Fruit fly (Drosophila melanogaster): ENCODE data around the gene Sfp24Bd.

Gene Sfp24Bd

DNA sequence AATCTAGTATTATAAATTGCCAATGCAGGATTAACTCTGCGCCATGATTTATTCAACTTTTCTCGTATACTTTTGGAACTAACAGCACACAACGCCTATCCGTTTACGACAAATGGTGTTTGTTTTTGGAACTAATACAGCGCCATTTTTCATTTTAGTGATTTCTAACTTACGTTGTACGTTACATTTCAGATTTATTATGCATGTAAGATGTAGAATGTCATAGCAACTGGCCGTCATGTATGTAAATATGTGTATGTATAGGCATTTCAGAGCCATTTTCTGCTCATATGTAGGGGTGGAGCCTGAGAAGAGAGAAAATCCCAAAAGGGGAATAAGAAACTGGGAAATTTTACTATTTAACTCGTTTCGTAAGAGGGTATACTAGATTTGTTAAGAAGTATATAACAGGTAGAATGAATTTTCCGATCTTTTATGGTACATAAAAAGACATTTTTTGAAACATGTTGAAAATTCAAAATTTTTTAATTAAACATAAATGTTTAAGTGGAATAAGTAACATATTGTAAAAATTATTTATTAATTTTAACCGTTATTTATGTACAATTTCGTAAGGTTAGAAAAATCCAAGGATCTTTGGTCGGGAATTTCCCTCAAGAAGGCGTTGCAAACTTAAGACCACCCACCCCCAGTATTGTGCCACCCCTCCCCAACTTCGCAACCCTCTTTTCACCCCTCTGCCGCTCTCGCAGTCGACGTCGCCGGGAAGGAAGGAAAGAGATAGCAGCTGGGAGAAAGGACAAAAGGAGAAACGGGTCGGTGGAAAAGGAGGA lies 11.4 kb downstream of the Sfp24Bd start (continued):
- TF ChIP-seq Tbp (GFP tag; optimal IDR thresholded peaks at IDR 0.05): no peak
- TF ChIP-seq Lhr (GFP tag; optimal IDR thresholded peaks at IDR 0.05): peak; percentile 80
- peak; percentile 43 to 71 for TF ChIP-seq dpn (GFP tag; optimal IDR thresholded peaks at IDR 0.05)
- TF ChIP-seq prd (optimal IDR thresholded peaks at IDR 0.05): no peak
- TF ChIP-seq prd (GFP tag; IDR thresholded peaks at IDR 0.05): peak; percentile 72
- peak; percentile 53 for TF ChIP-seq Ptx1 (GFP tag; IDR thresholded peaks at IDR 0.05)
- peak; percentile 66 for TF ChIP-seq CG4424 (GFP tag; optimal IDR thresholded peaks at IDR 0.05)
- no peak for TF ChIP-seq CG11696 (GFP tag; IDR thresholded peaks at IDR 0.05)
- peak; percentile 45 for TF ChIP-seq CG17912 (GFP tag; optimal IDR thresholded peaks at IDR 0.05)
- peak; percentile 64 for TF ChIP-seq ara (GFP tag; IDR thresholded peaks at IDR 0.05)
- TF ChIP-seq esg (GFP tag; conservative IDR thresholded peaks at IDR 0.05): no peak
- peak; percentile 34 for TF ChIP-seq Elba2 (GFP tag; optimal IDR thresholded peaks at IDR 0.05)
- TF ChIP-seq grn (GFP tag; optimal IDR thresholded peaks at IDR 0.05): peak; percentile 1
- TF ChIP-seq CG2116 (GFP tag; optimal IDR thresholded peaks at IDR 0.05): no peak
- peak; percentile 59 for TF ChIP-seq NfI (GFP tag; optimal IDR thresholded peaks at IDR 0.05)
- TF ChIP-seq vnd (GFP tag; IDR thresholded peaks at IDR 0.05; ENCODE audit: partially characterized antibody): no peak
- peak; percentile 71; the same call in 2 of the 3 replicates for TF ChIP-seq ase (GFP tag; IDR thresholded peaks at IDR 0.05)
- TF ChIP-seq Sin3A (optimal IDR thresholded peaks at IDR 0.05): no peak
- TF ChIP-seq CG31441 (GFP tag; IDR thresholded peaks at IDR 0.05): peak; percentile 8; the same call in 1 of the 2 replicates
- TF ChIP-seq CG34224 (GFP tag; IDR thresholded peaks at IDR 0.05; ENCODE audit: partially characterized antibody): no peak
- TF ChIP-seq mam (GFP tag; optimal IDR thresholded peaks at IDR 0.05): peak; percentile 30
- TF ChIP-seq HmgZ (tag; optimal IDR thresholded peaks at IDR 0.05): peak; percentile 92
- no peak for TF ChIP-seq ATbp (GFP tag; optimal IDR thresholded peaks at IDR 0.05)
- TF ChIP-seq gro (GFP tag; optimal IDR thresholded peaks at IDR 0.05): peak; percentile 14
- TF ChIP-seq p53 (GFP tag; optimal IDR thresholded peaks at IDR 0.05): peak; percentile 51
- peak; percentile 83; the same call in 1 of the 2 replicates for TF ChIP-seq amos (GFP tag; IDR thresholded peaks at IDR 0.05; ENCODE audit: partially characterized antibody)
- peak in 1 of 2 experiments; percentile 64 for TF ChIP-seq chif (GFP tag; optimal IDR thresholded peaks at IDR 0.05)
- TF ChIP-seq so (GFP tag; IDR thresholded peaks at IDR 0.05): no peak; the same call in 2 of the 3 replicates
- peak; percentile 64 for TF ChIP-seq Ets97D (GFP tag; optimal IDR thresholded peaks at IDR 0.05)
- TF ChIP-seq wdn (GFP tag; IDR thresholded peaks at IDR 0.05): no peak
- TF ChIP-seq CG15514 (GFP tag; optimal IDR thresholded peaks at IDR 0.05): peak; percentile 38
- TF ChIP-seq CG11398 (GFP tag; optimal IDR thresholded peaks at IDR 0.05): no peak
- peak; percentile 18 for TF ChIP-seq gcm2 (GFP tag; optimal IDR thresholded peaks at IDR 0.05)
- peak; percentile 67 for TF ChIP-seq CG4854 (GFP tag; optimal IDR thresholded peaks at IDR 0.05)
- peak; percentile 34; the same call in 1 of the 3 replicates for TF ChIP-seq croc (GFP tag; conservative IDR thresholded peaks at IDR 0.05)
- TF ChIP-seq fd3F (GFP tag; optimal IDR thresholded peaks at IDR 0.05): no peak
- no peak for TF ChIP-seq CG17568 (GFP tag; optimal IDR thresholded peaks at IDR 0.05)
- no peak for TF ChIP-seq CG7928 (GFP tag; optimal IDR thresholded peaks at IDR 0.05)
- TF ChIP-seq Xrp1 (GFP tag; IDR thresholded peaks at IDR 0.05): no peak; the same call in 1 of the 2 replicates
- TF ChIP-seq Atf6 (GFP tag; IDR thresholded peaks at IDR 0.05): no peak
- peak; percentile 38 for TF ChIP-seq oc (tag; optimal IDR thresholded peaks at IDR 0.05)
- TF ChIP-seq Doc2 (GFP tag; IDR thresholded peaks at IDR 0.05): no peak
- TF ChIP-seq Atf3 (GFP tag; optimal IDR thresholded peaks at IDR 0.05): no peak
- TF ChIP-seq NFAT (GFP tag; IDR thresholded peaks at IDR 0.05): peak; percentile 48; the same call in 1 of the 2 replicates
- TF ChIP-seq CG3407 (GFP tag; optimal IDR thresholded peaks at IDR 0.05): no peak
- TF ChIP-seq inv (GFP tag; IDR thresholded peaks at IDR 0.05; ENCODE audit: partially characterized antibody): no peak; the same call in 1 of the 2 replicates
- TF ChIP-seq Aef1 (GFP tag; IDR thresholded peaks at IDR 0.05): peak; percentile 41; the same call in 1 of the 3 replicates
- peak; percentile 35 for TF ChIP-seq Dad (GFP tag; optimal IDR thresholded peaks at IDR 0.05)
- no peak for TF ChIP-seq CG7372 (GFP tag; IDR thresholded peaks at IDR 0.05)
- peak; percentile 81 for TF ChIP-seq CG17829 (tag; optimal IDR thresholded peaks at IDR 0.05)
